Worm (Caenorhabditis elegans): ENCODE data around the gene dao-6.
A peak's percentile ranks its signal among the peaks of the same experiment; 100 is the strongest.

Gene dao-6

ce11 chrIII:9752852-9753251 lies 16.9 kb upstream of the dao-6 start, which contains the start of gene ech-6:
TSS of gene ech-6 (minus strand) at chrIII:9752883.
- TF ChIP-seq unc-39 (tag; optimal IDR thresholded peaks at IDR 0.05): no peak
- TF ChIP-seq nhr-21 (tag; optimal IDR thresholded peaks at IDR 0.05): no peak
- TF ChIP-seq ztf-4 (tag; optimal IDR thresholded peaks at IDR 0.05): no peak
- TF ChIP-seq nhr-23 (tag; optimal IDR thresholded peaks at IDR 0.05): no peak
- peak; percentile 52 for TF ChIP-seq C34F6.9 (tag; optimal IDR thresholded peaks at IDR 0.05)
- TF ChIP-seq ztf-11 (tag; optimal IDR thresholded peaks at IDR 0.05): no peak
- no peak for TF ChIP-seq elt-1 (tag; optimal IDR thresholded peaks at IDR 0.05)
- TF ChIP-seq snpc-4 (tag; optimal IDR thresholded peaks at IDR 0.05): no peak
- TF ChIP-seq sma-3 (GFP tag; optimal IDR thresholded peaks at IDR 0.05): peak; percentile 44
- no peak for TF ChIP-seq dmd-4 (tag; optimal IDR thresholded peaks at IDR 0.05)
- TF ChIP-seq egl-27 (tag; optimal IDR thresholded peaks at IDR 0.05): no peak
- no peak for TF ChIP-seq alr-1 (tag; optimal IDR thresholded peaks at IDR 0.05)
- TF ChIP-seq lin-39 (tag; optimal IDR thresholded peaks at IDR 0.05): no peak
- TF ChIP-seq ZK546.5 (tag; optimal IDR thresholded peaks at IDR 0.05): no peak
- TF ChIP-seq nhr-25 (tag; optimal IDR thresholded peaks at IDR 0.05): no peak
- TF ChIP-seq lin-11 (tag; optimal IDR thresholded peaks at IDR 0.05): no peak
- peak; percentile 10 for TF ChIP-seq unc-55 (GFP tag; optimal IDR thresholded peaks at IDR 0.05)
- TF ChIP-seq blmp-1 (tag; optimal IDR thresholded peaks at IDR 0.05; ENCODE audit: insufficient read depth): no peak
- TF ChIP-seq F13H6.1 (tag; optimal IDR thresholded peaks at IDR 0.05): no peak
- TF ChIP-seq R02D3.7 (tag; optimal IDR thresholded peaks at IDR 0.05): no peak
- TF ChIP-seq ceh-82 (tag; optimal IDR thresholded peaks at IDR 0.05): no peak
- peak; percentile 45 for TF ChIP-seq nhr-129 (tag; optimal IDR thresholded peaks at IDR 0.05)
- no peak for TF ChIP-seq nhr-77 (tag; optimal IDR thresholded peaks at IDR 0.05)
- TF ChIP-seq lsy-2 (tag; optimal IDR thresholded peaks at IDR 0.05): peak in 1 of 2 experiments; percentile 60
- no peak for TF ChIP-seq nhr-12 (tag; optimal IDR thresholded peaks at IDR 0.05)
- TF ChIP-seq nhr-237 (tag; optimal IDR thresholded peaks at IDR 0.05): no peak
- peak; percentile 84 for TF ChIP-seq sma-9 (GFP tag; optimal IDR thresholded peaks at IDR 0.05)
- TF ChIP-seq sma-9 (tag; optimal IDR thresholded peaks at IDR 0.05): no peak
- no peak for TF ChIP-seq peb-1 (tag; optimal IDR thresholded peaks at IDR 0.05)
- no peak for TF ChIP-seq ztf-1 (GFP tag; conservative IDR thresholded peaks at IDR 0.05)
- no peak for TF ChIP-seq nhr-10 (tag; optimal IDR thresholded peaks at IDR 0.05)
- TF ChIP-seq ceh-16 (tag; optimal IDR thresholded peaks at IDR 0.05): no peak
- no peak for TF ChIP-seq mbf-1 (tag; optimal IDR thresholded peaks at IDR 0.05)
- no peak for TF ChIP-seq unc-62 (GFP tag; optimal IDR thresholded peaks at IDR 0.05)
- no peak for TF ChIP-seq zag-1 (tag; optimal IDR thresholded peaks at IDR 0.05)
- no peak for TF ChIP-seq mab-5 (tag; optimal IDR thresholded peaks at IDR 0.05)
- TF ChIP-seq nhr-11 (tag; optimal IDR thresholded peaks at IDR 0.05): no peak
- TF ChIP-seq mdl-1 (tag; optimal IDR thresholded peaks at IDR 0.05): no peak
- TF ChIP-seq skn-1 (tag; optimal IDR thresholded peaks at IDR 0.05): no peak
- no peak for TF ChIP-seq lin-13 (GFP tag; optimal IDR thresholded peaks at IDR 0.05)
- no peak for TF ChIP-seq fos-1 (tag; optimal IDR thresholded peaks at IDR 0.05)
- no peak for TF ChIP-seq Y55F3AM.14 (GFP tag; optimal IDR thresholded peaks at IDR 0.05)
- TF ChIP-seq sem-4 (tag; optimal IDR thresholded peaks at IDR 0.05): no peak
- TF ChIP-seq elt-3 (tag; optimal IDR thresholded peaks at IDR 0.05): no peak
- peak; percentile 73 for TF ChIP-seq crh-2 (tag; optimal IDR thresholded peaks at IDR 0.05)
- TF ChIP-seq gmeb-1 (tag; optimal IDR thresholded peaks at IDR 0.05): no peak
- TF ChIP-seq aly-2 (tag; optimal IDR thresholded peaks at IDR 0.05): no peak
- TF ChIP-seq nhr-6 (tag; optimal IDR thresholded peaks at IDR 0.05): no peak
- TF ChIP-seq ama-1 (optimal IDR thresholded peaks at IDR 0.05): peak; percentile 18

All from whole organism, L2 larva.